Fruit fly (Drosophila melanogaster) whole organism, embryonic: Measurements from ENCODE around the gene CG32388.
A peak's percentile ranks its signal among the peaks of the same experiment; 100 is the strongest.

Experiments
- Awh ChIP-seq: fragments of 200-800 bp; sonication (Bioruptor generic); IDR thresholded peaks from 2 replicates; pipeline ENCODE4, ENCODE4 v1.3.6; 2022; ENCODE audit warnings: missing biosample characterization, missing genetic modification characterization
- CG12236 ChIP-seq: fragments of 200-800 bp; sonication (Bioruptor generic); optimal IDR thresholded peaks from 2 replicates; lab custom pipeline; 2016; ENCODE audit warnings: missing biosample characterization, missing genetic modification characterization
- CG17328 ChIP-seq: fragments of 200-800 bp; sonication (Bioruptor generic); IDR thresholded peaks from 2 replicates; pipeline ENCODE4 v1.3.6; 2022; ENCODE audit warnings: missing biosample characterization, missing genetic modification characterization
- CG8924 ChIP-seq: fragments of 200-800 bp; optimal IDR thresholded peaks from 3 replicates; lab custom pipeline; 2019; ENCODE audit warnings: missing biosample characterization, mild to moderate bottlenecking, missing genetic modification characterization, moderate library complexity
- Hr78 ChIP-seq, 2 experiments: fragments of 200-800 bp in 1 of 2; fragments of >200 bp in 1 of 2; sonication (Bioruptor generic) in 1 of 2; optimal IDR thresholded peaks; 2 replicates each; lab custom pipeline; 2017 to 2019; ENCODE audit warnings: missing biosample characterization in 2 of 2, missing genetic modification characterization in 2 of 2, mild to moderate bottlenecking in 1 of 2, moderate library complexity in 1 of 2
- Sox100B ChIP-seq: fragments of 200-800 bp; sonication (Bioruptor generic); optimal IDR thresholded peaks from 3 replicates; lab custom pipeline; 2018; ENCODE audit warnings: missing biosample characterization, mild to moderate bottlenecking, missing genetic modification characterization
- cg ChIP-seq: fragments of 200-800 bp; sonication (Bioruptor generic); optimal IDR thresholded peaks from 3 replicates; lab custom pipeline; 2019; ENCODE audit warnings: missing biosample characterization, mild to moderate bottlenecking, missing genetic modification characterization, moderate library complexity
- pnt ChIP-seq: fragments of 200-800 bp; sonication (Bioruptor generic); optimal IDR thresholded peaks from 3 replicates; lab custom pipeline; 2016; ENCODE audit warnings: missing biosample characterization, missing genetic modification characterization
- sqz ChIP-seq: fragments of 200-800 bp; sonication (Bioruptor generic); optimal IDR thresholded peaks from 3 replicates; lab custom pipeline; 2018; ENCODE audit warnings: missing biosample characterization, mild to moderate bottlenecking, missing genetic modification characterization

DNA sequence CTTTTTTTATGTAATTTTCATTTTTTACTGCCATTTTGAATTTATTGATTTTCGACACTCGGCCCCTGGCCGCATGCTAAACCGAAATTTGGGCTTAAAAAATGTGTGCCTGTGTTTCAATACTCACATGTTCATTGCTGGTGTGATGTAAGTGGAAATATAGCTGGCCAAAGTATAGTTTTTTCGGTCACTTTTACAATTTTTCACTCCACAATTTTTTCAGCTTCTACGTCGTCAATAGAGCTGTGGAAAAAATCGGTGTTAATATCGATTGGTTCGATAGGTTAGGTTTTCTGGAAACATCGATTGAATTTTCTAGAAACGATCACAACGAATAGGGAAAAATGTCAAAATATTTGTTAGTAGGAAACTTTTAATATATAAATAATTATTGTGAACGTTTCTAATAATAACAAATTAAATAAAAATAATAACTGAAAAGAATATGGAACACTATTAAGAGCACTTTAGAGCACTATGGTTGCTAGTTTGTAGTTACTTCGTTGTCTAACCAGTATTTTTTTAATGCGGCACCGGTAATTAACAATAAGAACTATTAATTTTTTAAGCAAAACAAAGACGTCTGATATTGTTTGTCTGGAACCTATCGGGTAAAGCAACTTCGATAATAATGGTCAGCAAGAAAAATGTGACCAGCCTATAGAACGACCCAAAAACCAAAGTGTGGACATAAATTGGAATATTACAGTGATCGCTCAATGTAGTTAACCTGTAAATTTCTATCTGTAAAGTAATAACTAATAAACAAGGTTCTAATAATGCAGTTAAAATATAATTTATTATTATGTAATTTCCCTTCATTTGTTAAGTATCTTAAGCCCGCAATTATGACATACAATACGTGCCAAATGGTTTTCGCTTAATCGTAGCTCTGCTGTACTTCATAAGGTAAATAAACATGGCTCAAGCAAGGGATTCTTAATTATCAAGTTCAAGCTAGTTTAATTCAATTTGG is 28.8 kb downstream of the CG32388 start, which contains the start of the genes CG10077 and CG9948:
- TF ChIP-seq Awh (GFP tag; lab: Robert Waterston, UW) (peak; percentile 84), CG12236 (GFP tag; lab: Kevin White, UChicago) (peak; percentile 33), sqz (peak; percentile 83), pnt (GFP tag; lab: Kevin White, UChicago) (peak; percentile 36), CG17328 (peak; percentile 93), CG8924 (peak; percentile 90), Hr78 (GFP tag; optimal IDR thresholded peaks at IDR 0.05; lab: Kevin White, UChicago) (no peak), cg (GFP tag; lab: Kevin White, UChicago) (no peak), Sox100B (peak; percentile 79)
